Fruit fly (Drosophila melanogaster) whole organism, embryonic: ENCODE measurements around the gene CG18213.
A peak's percentile ranks its signal among the peaks of the same experiment; 100 is the strongest.

ENCODE experiments used
- ATbp ChIP-seq: fragments of 200-800 bp; sonication (Bioruptor generic); optimal IDR thresholded peaks from 2 replicates; lab custom pipeline; 2017; ENCODE audit warnings: missing biosample characterization, mild to moderate bottlenecking, missing genetic modification characterization, missing genetic modification reagents
- Aef1 ChIP-seq: fragments of 200-800 bp; sonication (Bioruptor generic); IDR thresholded peaks from 3 replicates; pipeline ENCODE4 v1.3.6; 2022; ENCODE audit warnings: missing biosample characterization, missing genetic modification characterization
- Asciz ChIP-seq: fragments of 200-800 bp; sonication (Bioruptor generic); optimal IDR thresholded peaks from 2 replicates; lab custom pipeline; 2017; ENCODE audit warnings: missing biosample characterization, mild to moderate bottlenecking, missing genetic modification characterization, missing genetic modification reagents
- Blimp-1 ChIP-seq: fragments of 200-800 bp; sonication (Bioruptor generic); optimal IDR thresholded peaks from 3 replicates; lab custom pipeline; 2018; ENCODE audit warnings: missing biosample characterization, missing genetic modification characterization, mild to moderate bottlenecking, moderate library complexity, missing genetic modification reagents
- Bteb2 ChIP-seq: fragments of 200-800 bp; sonication (Bioruptor generic); optimal IDR thresholded peaks from 2 replicates; lab custom pipeline; 2016; ENCODE audit warnings: missing biosample characterization, missing genetic modification characterization
- CG11504 ChIP-seq: fragments of 200-800 bp; sonication (Bioruptor generic); optimal IDR thresholded peaks from 3 replicates; lab custom pipeline; 2019; ENCODE audit warnings: missing biosample characterization, mild to moderate bottlenecking, missing genetic modification characterization, moderate library complexity
- CG11560 ChIP-seq: fragments of 200-800 bp; sonication (Bioruptor generic); IDR thresholded peaks from 3 replicates; pipeline ENCODE4 v1.3.6; 2022; ENCODE audit warnings: missing biosample characterization, missing genetic modification characterization
- CG11696 ChIP-seq: fragments of 200-800 bp; sonication (Bioruptor generic); IDR thresholded peaks from 2 replicates; pipeline ENCODE4 v1.3.6; 2022; ENCODE audit warnings: missing biosample characterization, missing genetic modification characterization
- CG12071 ChIP-seq: fragments of 200-800 bp; sonication (Bioruptor generic); optimal IDR thresholded peaks from 3 replicates; lab custom pipeline; 2018; ENCODE audit warnings: missing biosample characterization, mild to moderate bottlenecking, missing genetic modification characterization
- CG16813 ChIP-seq: fragments of 200-800 bp; sonication (Bioruptor generic); IDR thresholded peaks from 3 replicates; pipeline ENCODE4 v1.3.6; 2022; ENCODE audit warnings: missing biosample characterization, missing genetic modification characterization; ENCODE audit not compliant: partially characterized antibody
- CG17568 ChIP-seq: fragments of 200-800 bp; sonication (Bioruptor generic); optimal IDR thresholded peaks from 2 replicates; lab custom pipeline; 2018; ENCODE audit warnings: missing biosample characterization, mild to moderate bottlenecking, missing genetic modification characterization, moderate library complexity
- CG2202 ChIP-seq: fragments of 200-800 bp; sonication (Bioruptor generic); optimal IDR thresholded peaks from 2 replicates; lab custom pipeline; 2018; ENCODE audit warnings: missing biosample characterization, mild to moderate bottlenecking, missing genetic modification characterization
- CG2712 ChIP-seq: fragments of 200-800 bp; optimal IDR thresholded peaks from 3 replicates; lab custom pipeline; 2019; ENCODE audit warnings: missing biosample characterization, mild to moderate bottlenecking, missing genetic modification characterization, moderate library complexity
- CG31224 ChIP-seq: fragments of 200-800 bp; sonication (Bioruptor generic); IDR thresholded peaks from 2 replicates; pipeline ENCODE4 v1.3.6; 2022; ENCODE audit warnings: missing biosample characterization, missing genetic modification characterization
- CG31365 ChIP-seq: fragments of 200-800 bp; sonication (Bioruptor generic); optimal IDR thresholded peaks from 2 replicates; lab custom pipeline; 2018; ENCODE audit warnings: missing biosample characterization, mild to moderate bottlenecking, missing genetic modification characterization
- CG32532 ChIP-seq: fragments of 200-800 bp; sonication (Bioruptor generic); IDR thresholded peaks from 2 replicates; pipeline ENCODE4 v1.3.6; 2022; ENCODE audit warnings: missing biosample characterization, missing genetic modification characterization
- CG32772 ChIP-seq: fragments of 200-800 bp; sonication (Bioruptor generic); IDR thresholded peaks from 2 replicates; pipeline ENCODE4 v1.3.6; 2022; ENCODE audit warnings: missing biosample characterization, missing genetic modification characterization
- CG4282 ChIP-seq: fragments of 200-800 bp; sonication (Bioruptor generic); optimal IDR thresholded peaks from 2 replicates; lab custom pipeline; 2016; ENCODE audit warnings: missing biosample characterization, missing genetic modification characterization
- CG6813 ChIP-seq: fragments of 200-800 bp; sonication (Bioruptor generic); optimal IDR thresholded peaks from 2 replicates; lab custom pipeline; 2017; ENCODE audit warnings: missing biosample characterization, missing genetic modification characterization, mild to moderate bottlenecking, moderate library complexity, missing genetic modification reagents
- CG7786 ChIP-seq: fragments of 200-800 bp; sonication (Bioruptor generic); optimal IDR thresholded peaks from 2 replicates; lab custom pipeline; 2016; ENCODE audit warnings: missing biosample characterization, missing genetic modification characterization
- CG9609 ChIP-seq: fragments of 200-800 bp; sonication (Bioruptor generic); optimal IDR thresholded peaks from 3 replicates; lab custom pipeline; 2016; ENCODE audit warnings: missing biosample characterization, missing genetic modification characterization
- CG9797 ChIP-seq: fragments of 200-800 bp; sonication (Bioruptor generic); optimal IDR thresholded peaks from 3 replicates; lab custom pipeline; 2018; ENCODE audit warnings: missing biosample characterization, mild to moderate bottlenecking, missing genetic modification characterization
- CG9876 ChIP-seq: fragments of 200-800 bp; sonication (Bioruptor generic); optimal IDR thresholded peaks from 2 replicates; lab custom pipeline; 2016; ENCODE audit warnings: missing biosample characterization, missing genetic modification characterization
- E2f1 ChIP-seq: fragments of 200-800 bp; sonication (Bioruptor generic); IDR thresholded peaks from 2 replicates; pipeline ENCODE4 v1.3.6; 2022; ENCODE audit warnings: missing biosample characterization, missing genetic modification characterization
- H2.0 ChIP-seq: fragments of 200-800 bp; sonication (Bioruptor generic); IDR thresholded peaks from 2 replicates; pipeline ENCODE4 v1.3.6; 2022; ENCODE audit warnings: missing biosample characterization, missing genetic modification characterization
- HLH3B ChIP-seq: fragments of 200-800 bp; sonication (Bioruptor generic); IDR thresholded peaks from 2 replicates; pipeline ENCODE4 v1.3.6; 2022; ENCODE audit warnings: missing biosample characterization, missing genetic modification characterization
- Max ChIP-seq: fragments of 200-800 bp; sonication (Bioruptor generic); optimal IDR thresholded peaks from 2 replicates; lab custom pipeline; 2016; ENCODE audit warnings: missing biosample characterization, mild to moderate bottlenecking, missing genetic modification characterization
- NC2β ChIP-seq: fragments of 200-800 bp; sonication (Bioruptor generic); optimal IDR thresholded peaks from 2 replicates; lab custom pipeline; 2016; ENCODE audit warnings: missing biosample characterization, missing genetic modification characterization
- Neu2 ChIP-seq: fragments of 200-800 bp; sonication (Bioruptor generic); optimal IDR thresholded peaks from 3 replicates; lab custom pipeline; 2016; ENCODE audit warnings: missing biosample characterization, missing genetic modification characterization, borderline replicate concordance
- Nf-YB ChIP-seq: fragments of 200-800 bp; sonication (Bioruptor generic); optimal IDR thresholded peaks from 3 replicates; lab custom pipeline; 2019; ENCODE audit warnings: missing biosample characterization, mild to moderate bottlenecking, missing genetic modification characterization, moderate library complexity
- Side ChIP-seq: fragments of 200-800 bp; sonication (Bioruptor generic); optimal IDR thresholded peaks from 2 replicates; lab custom pipeline; 2016; ENCODE audit warnings: missing biosample characterization, missing genetic modification characterization
- Sry-β ChIP-seq: fragments of 200-800 bp; sonication (Bioruptor generic); optimal IDR thresholded peaks from 2 replicates; lab custom pipeline; 2018; ENCODE audit warnings: missing biosample characterization, mild to moderate bottlenecking, missing genetic modification characterization, moderate library complexity
- TFAM ChIP-seq: fragments of 200-800 bp; sonication (Bioruptor generic); optimal IDR thresholded peaks from 2 replicates; lab custom pipeline; 2017; ENCODE audit warnings: missing biosample characterization, missing genetic modification characterization, inconsistent platforms
- Trl ChIP-seq, 3 experiments: fragments of >200 bp in 2 of 3; fragments of 200-800 bp in 1 of 3; sonication (Bioruptor generic) in 1 of 3; optimal IDR thresholded peaks; 2 replicates in 1 of 3; 3 replicates in 2 of 3; lab custom pipeline; 2016 to 2017; ENCODE audit warnings: missing biosample characterization in 1 of 3, missing genetic modification characterization in 1 of 3
- Usf ChIP-seq: fragments of 200-800 bp; sonication (Bioruptor generic); optimal IDR thresholded peaks from 2 replicates; lab custom pipeline; 2017; ENCODE audit warnings: missing genotype, missing biosample characterization, missing genetic modification characterization
- Xrp1 ChIP-seq: fragments of 200-800 bp; sonication (Bioruptor generic); IDR thresholded peaks from 2 replicates; pipeline ENCODE4 v1.3.6; 2022; ENCODE audit warnings: missing biosample characterization, missing genetic modification characterization
- aop ChIP-seq: fragments of 200-800 bp; sonication (Bioruptor generic); IDR thresholded peaks from 2 replicates; pipeline ENCODE4 v1.3.6; 2022; ENCODE audit warnings: missing biosample characterization, missing genetic modification characterization
- bab2 ChIP-seq: fragments of 200-800 bp; sonication (Bioruptor generic); optimal IDR thresholded peaks from 2 replicates; lab custom pipeline; 2016; ENCODE audit warnings: missing biosample characterization, missing genetic modification characterization
- bcd ChIP-seq: fragments of 200-800 bp; sonication (Bioruptor generic); optimal IDR thresholded peaks from 2 replicates; lab custom pipeline; 2017; ENCODE audit warnings: missing biosample characterization, mild to moderate bottlenecking, missing genetic modification characterization
- croc ChIP-seq: fragments of 200-800 bp; sonication (Bioruptor generic); conservative IDR thresholded peaks from 3 replicates; pipeline ENCODE4 v1.3.6; 2022; ENCODE audit warnings: missing biosample characterization, missing genetic modification characterization
- gcm2 ChIP-seq: fragments of 200-800 bp; sonication (Bioruptor generic); optimal IDR thresholded peaks from 2 replicates; lab custom pipeline; 2016; ENCODE audit warnings: missing biosample characterization, missing genetic modification characterization
- hbn ChIP-seq: fragments of 200-800 bp; sonication (Bioruptor generic); IDR thresholded peaks from 2 replicates; pipeline ENCODE4 v1.3.6; 2022; ENCODE audit warnings: missing biosample characterization, missing genetic modification characterization; ENCODE audit not compliant: partially characterized antibody
- jing ChIP-seq: fragments of 200-800 bp; sonication (Bioruptor generic); optimal IDR thresholded peaks from 2 replicates; lab custom pipeline; 2018; ENCODE audit warnings: missing biosample characterization, mild to moderate bottlenecking, missing genetic modification characterization
- knrl ChIP-seq: fragments of 200-800 bp; sonication (Bioruptor generic); IDR thresholded peaks from 3 replicates; pipeline ENCODE4 v1.3.6; 2022; ENCODE audit warnings: missing biosample characterization, missing genetic modification characterization; ENCODE audit not compliant: partially characterized antibody
- lbe ChIP-seq: fragments of 200-800 bp; sonication (Bioruptor generic); optimal IDR thresholded peaks from 2 replicates; lab custom pipeline; 2016; ENCODE audit warnings: missing biosample characterization, mild to moderate bottlenecking, missing genetic modification characterization
- pzg ChIP-seq: fragments of 200-800 bp; sonication (Bioruptor generic); optimal IDR thresholded peaks from 3 replicates; lab custom pipeline; 2018; ENCODE audit warnings: missing biosample characterization, mild to moderate bottlenecking, missing genetic modification characterization, moderate library complexity
- sens-2 ChIP-seq: fragments of 200-800 bp; sonication (Bioruptor generic); IDR thresholded peaks from 2 replicates; pipeline ENCODE4 v1.3.6; 2022; ENCODE audit warnings: missing biosample characterization, missing genetic modification characterization
- slbo ChIP-seq: fragments of 200-800 bp; sonication (Bioruptor generic); IDR thresholded peaks from 2 replicates; pipeline ENCODE4 v1.3.6; 2022; ENCODE audit warnings: missing biosample characterization, missing genetic modification characterization
- yki ChIP-seq: fragments of >200 bp; optimal IDR thresholded peaks from 3 replicates; lab custom pipeline; 2018
- zfh2 ChIP-seq: fragments of 200-800 bp; sonication (Bioruptor generic); optimal IDR thresholded peaks from 2 replicates; lab custom pipeline; 2016; ENCODE audit warnings: missing biosample characterization, missing genetic modification characterization

Gene CG18213

dm6 chr3R:17052465-17053149 is 12.6 kb upstream of the CG18213 start (continued):
- TF ChIP-seq CG7786 (peak; percentile 31), bcd (peak; percentile 6), lbe (GFP tag; lab: Kevin White, UChicago) (peak; percentile 58), gcm2 (GFP tag; lab: Kevin White, UChicago) (no peak), Aef1 (GFP tag; lab: Robert Waterston, UW) (no peak), Sry-β (GFP tag; lab: Kevin White, UChicago) (no peak), bab2 (GFP tag; lab: Kevin White, UChicago) (no peak), CG17568 (GFP tag; lab: Kevin White, UChicago) (no peak), CG32772 (GFP tag; lab: Robert Waterston, UW) (no peak), jing (GFP tag; lab: Kevin White, UChicago) (no peak), Xrp1 (GFP tag; lab: Robert Waterston, UW) (peak; percentile 77), CG31365 (tag; lab: Kevin White, UChicago) (no peak), CG31224 (no peak), Bteb2 (no peak), yki (no peak), CG9797 (GFP tag; lab: Kevin White, UChicago) (no peak), croc (GFP tag; lab: Robert Waterston, UW) (peak; percentile 46; the same call in 2 of the 3 replicates), CG2202 (peak; percentile 65), HLH3B (GFP tag; lab: Robert Waterston, UW) (no peak), TFAM (GFP tag; lab: Kevin White, UChicago) (no peak), CG2712 (tag; lab: Kevin White, UChicago) (peak; percentile 87), Trl (optimal IDR thresholded peaks at IDR 0.05; lab: Kevin White, UChicago) (no peak), Trl (GFP tag; optimal IDR thresholded peaks at IDR 0.05; lab: Kevin White, UChicago) (no peak), aop (GFP tag; lab: Robert Waterston, UW) (no peak), Side (GFP tag; lab: Kevin White, UChicago) (no peak), CG11696 (no peak), CG4282 (GFP tag; lab: Kevin White, UChicago) (no peak), E2f1 (GFP tag; lab: Robert Waterston, UW) (0 out of 2 replicates have a peak, but pooled peaks have one; percentile 13), CG32532 (GFP tag; lab: Robert Waterston, UW) (no peak), hbn (GFP tag; lab: Robert Waterston, UW) (no peak), knrl (no peak), CG12071 (GFP tag; lab: Kevin White, UChicago) (no peak), NC2β (peak; percentile 14), CG9876 (GFP tag; lab: Kevin White, UChicago) (no peak), CG11504 (tag; lab: Kevin White, UChicago) (peak; percentile 16), Max (peak; percentile 18), pzg (GFP tag; lab: Kevin White, UChicago) (no peak), CG11560 (tag; lab: Robert Waterston, UW) (no peak), ATbp (no peak), Neu2 (no peak), H2.0 (GFP tag; lab: Robert Waterston, UW) (no peak), zfh2 (no peak), CG16813 (GFP tag; lab: Robert Waterston, UW) (no peak), Nf-YB (GFP tag; lab: Kevin White, UChicago) (peak; percentile 45), CG6813 (peak; percentile 34), Usf (GFP tag; lab: Kevin White, UChicago) (peak; percentile 56), Blimp-1 (GFP tag; lab: Kevin White, UChicago) (no peak), sens-2 (GFP tag; lab: Robert Waterston, UW) (0 out of 2 replicates have a peak, but pooled peaks have one; percentile 26), Asciz (GFP tag; lab: Kevin White, UChicago) (no peak), slbo (GFP tag; lab: Robert Waterston, UW) (no peak), CG9609 (no peak)
